Worm (Caenorhabditis elegans): ENCODE measurements around the gene srj-15.

Gene srj-15

ce11 chrV:1991381-1991780 lies 26.7 kb upstream of the srj-15 start:
- TF ChIP-seq ama-1 (optimal IDR thresholded peaks at IDR 0.05) (no peak), scrt-1 (GFP tag; IDR thresholded peaks at IDR 0.05) (no peak), ceh-13 (GFP tag; optimal IDR thresholded peaks at IDR 0.05) (no peak), ceh-36 (tag; optimal IDR thresholded peaks at IDR 0.05) (no peak), hmbx-1 (tag; optimal IDR thresholded peaks at IDR 0.05) (no peak), F13C5.2 (tag; optimal IDR thresholded peaks at IDR 0.05) (no peak), tra-4 (tag; optimal IDR thresholded peaks at IDR 0.05) (no peak), tbx-11 (GFP tag; IDR thresholded peaks at IDR 0.05) (no peak), B0310.2 (tag; optimal IDR thresholded peaks at IDR 0.05) (no peak), ets-7 (tag; optimal IDR thresholded peaks at IDR 0.05) (no peak), flt-1 (GFP tag; IDR thresholded peaks at IDR 0.05) (no peak), hnd-1 (tag; optimal IDR thresholded peaks at IDR 0.05) (no peak), tbx-37 (GFP tag; conservative IDR thresholded peaks at IDR 0.05) (no peak), aly-1 (tag; optimal IDR thresholded peaks at IDR 0.05) (no peak), pes-1 (GFP tag; IDR thresholded peaks at IDR 0.05) (no peak), sea-1 (GFP tag; conservative IDR thresholded peaks at IDR 0.05) (no peak)

ce11 chrV:1989220-1989619 lies 24.5 kb upstream of the srj-15 start:
- TF ChIP-seq tra-4 (tag; optimal IDR thresholded peaks at IDR 0.05) (no peak), F13C5.2 (tag; optimal IDR thresholded peaks at IDR 0.05) (no peak), scrt-1 (GFP tag; IDR thresholded peaks at IDR 0.05) (no peak), hmbx-1 (tag; optimal IDR thresholded peaks at IDR 0.05) (no peak), hmg-4 (GFP tag; optimal IDR thresholded peaks at IDR 0.05) (no peak), ama-1 (optimal IDR thresholded peaks at IDR 0.05) (no peak), tbx-37 (GFP tag; conservative IDR thresholded peaks at IDR 0.05) (no peak), pes-1 (GFP tag; IDR thresholded peaks at IDR 0.05) (no peak), ceh-13 (GFP tag; optimal IDR thresholded peaks at IDR 0.05) (no peak), ceh-36 (tag; optimal IDR thresholded peaks at IDR 0.05) (no peak), tbx-11 (GFP tag; IDR thresholded peaks at IDR 0.05) (no peak)

ce11 chrV:1986954-1987353 lies 22.2 kb upstream of the srj-15 start, which contains the start of gene T08B1.1:
Gene T08B1.1, minus strand, starts transcription at chrV:1987045.
- TF ChIP-seq B0310.2 (tag; optimal IDR thresholded peaks at IDR 0.05) (no peak), sea-1 (GFP tag; conservative IDR thresholded peaks at IDR 0.05) (no peak), hmbx-1 (tag; optimal IDR thresholded peaks at IDR 0.05) (no peak), flt-1 (GFP tag; IDR thresholded peaks at IDR 0.05) (no peak), pes-1 (GFP tag; IDR thresholded peaks at IDR 0.05) (no peak), tbx-37 (GFP tag; conservative IDR thresholded peaks at IDR 0.05) (no peak), hnd-1 (tag; optimal IDR thresholded peaks at IDR 0.05) (no peak), scrt-1 (GFP tag; IDR thresholded peaks at IDR 0.05) (no peak), tra-4 (tag; optimal IDR thresholded peaks at IDR 0.05) (no peak), ets-7 (tag; optimal IDR thresholded peaks at IDR 0.05) (no peak), hmg-4 (GFP tag; optimal IDR thresholded peaks at IDR 0.05) (no peak)

- no peak for TF ChIP-seq hmbx-1 (tag; optimal IDR thresholded peaks at IDR 0.05)
- TF ChIP-seq ets-7 (tag; optimal IDR thresholded peaks at IDR 0.05): no peak
- no peak for TF ChIP-seq hnd-1 (tag; optimal IDR thresholded peaks at IDR 0.05)
- no peak for TF ChIP-seq tra-4 (tag; optimal IDR thresholded peaks at IDR 0.05)
- TF ChIP-seq hmg-4 (GFP tag; optimal IDR thresholded peaks at IDR 0.05): no peak
- no peak for TF ChIP-seq scrt-1 (GFP tag; IDR thresholded peaks at IDR 0.05)
- TF ChIP-seq F13C5.2 (tag; optimal IDR thresholded peaks at IDR 0.05): no peak
- TF ChIP-seq sea-1 (GFP tag; conservative IDR thresholded peaks at IDR 0.05): no peak
- no peak for TF ChIP-seq tbx-11 (GFP tag; IDR thresholded peaks at IDR 0.05)
- TF ChIP-seq pes-1 (GFP tag; IDR thresholded peaks at IDR 0.05): no peak
- no peak for TF ChIP-seq ceh-13 (GFP tag; optimal IDR thresholded peaks at IDR 0.05)
- TF ChIP-seq ceh-36 (tag; optimal IDR thresholded peaks at IDR 0.05): no peak
- TF ChIP-seq tbx-37 (GFP tag; conservative IDR thresholded peaks at IDR 0.05): no peak
- no peak for TF ChIP-seq B0310.2 (tag; optimal IDR thresholded peaks at IDR 0.05)
- TF ChIP-seq aly-1 (tag; optimal IDR thresholded peaks at IDR 0.05): no peak
Measured at ce11 chrV:1978968-1979367, 14.3 kb upstream of the srj-15 start, which contains the start of gene T08B1.4. Gene T08B1.4, plus strand, starts transcription at chrV:1979268.

- TF ChIP-seq B0310.2 (tag; optimal IDR thresholded peaks at IDR 0.05) (no peak), tbx-37 (GFP tag; conservative IDR thresholded peaks at IDR 0.05) (no peak), F13C5.2 (tag; optimal IDR thresholded peaks at IDR 0.05) (no peak), hmg-4 (GFP tag; optimal IDR thresholded peaks at IDR 0.05) (no peak), pes-1 (GFP tag; IDR thresholded peaks at IDR 0.05) (no peak), sea-1 (GFP tag; conservative IDR thresholded peaks at IDR 0.05) (no peak), scrt-1 (GFP tag; IDR thresholded peaks at IDR 0.05) (no peak), ceh-13 (GFP tag; optimal IDR thresholded peaks at IDR 0.05) (no peak), hnd-1 (tag; optimal IDR thresholded peaks at IDR 0.05) (no peak), ceh-36 (tag; optimal IDR thresholded peaks at IDR 0.05) (no peak), ets-7 (tag; optimal IDR thresholded peaks at IDR 0.05) (no peak), ama-1 (optimal IDR thresholded peaks at IDR 0.05) (no peak), tra-4 (tag; optimal IDR thresholded peaks at IDR 0.05) (no peak), aly-1 (tag; optimal IDR thresholded peaks at IDR 0.05) (no peak)
Measured at ce11 chrV:1975049-1975448, 10.3 kb upstream of the srj-15 start, which contains the start of gene fbxa-201. Gene fbxa-201, plus strand, starts transcription at chrV:1975349.

- TF ChIP-seq ama-1 (optimal IDR thresholded peaks at IDR 0.05) (no peak), sea-1 (GFP tag; conservative IDR thresholded peaks at IDR 0.05) (no peak), hmg-4 (GFP tag; optimal IDR thresholded peaks at IDR 0.05) (no peak), pes-1 (GFP tag; IDR thresholded peaks at IDR 0.05) (no peak), aly-1 (tag; optimal IDR thresholded peaks at IDR 0.05) (no peak), flt-1 (GFP tag; IDR thresholded peaks at IDR 0.05) (no peak), F13C5.2 (tag; optimal IDR thresholded peaks at IDR 0.05) (no peak), ceh-13 (GFP tag; optimal IDR thresholded peaks at IDR 0.05) (no peak), scrt-1 (GFP tag; IDR thresholded peaks at IDR 0.05) (no peak), ets-7 (tag; optimal IDR thresholded peaks at IDR 0.05) (no peak), tbx-11 (GFP tag; IDR thresholded peaks at IDR 0.05) (no peak), tra-4 (tag; optimal IDR thresholded peaks at IDR 0.05) (no peak), ceh-36 (tag; optimal IDR thresholded peaks at IDR 0.05) (no peak), tbx-37 (GFP tag; conservative IDR thresholded peaks at IDR 0.05) (no peak), hmbx-1 (tag; optimal IDR thresholded peaks at IDR 0.05) (no peak), B0310.2 (tag; optimal IDR thresholded peaks at IDR 0.05) (no peak), hnd-1 (tag; optimal IDR thresholded peaks at IDR 0.05) (no peak)
Measured at ce11 chrV:1969690-1970089, 5.0 kb upstream of the srj-15 start.

ce11 chrV:1969228-1969627 lies 4.5 kb upstream of the srj-15 start, which contains the start of gene acs-3:
Gene acs-3, plus strand, starts transcription at chrV:1969528.
- TF ChIP-seq ceh-36 (tag; optimal IDR thresholded peaks at IDR 0.05): no peak
- TF ChIP-seq B0310.2 (tag; optimal IDR thresholded peaks at IDR 0.05): no peak
- no peak for TF ChIP-seq hmg-4 (GFP tag; optimal IDR thresholded peaks at IDR 0.05)
- no peak for TF ChIP-seq tbx-11 (GFP tag; IDR thresholded peaks at IDR 0.05)
- TF ChIP-seq sea-1 (GFP tag; conservative IDR thresholded peaks at IDR 0.05): no peak
- TF ChIP-seq pes-1 (GFP tag; IDR thresholded peaks at IDR 0.05): no peak
- TF ChIP-seq ama-1 (optimal IDR thresholded peaks at IDR 0.05): no peak
- TF ChIP-seq tbx-37 (GFP tag; conservative IDR thresholded peaks at IDR 0.05): no peak
- TF ChIP-seq F13C5.2 (tag; optimal IDR thresholded peaks at IDR 0.05): no peak
- no peak for TF ChIP-seq ceh-13 (GFP tag; optimal IDR thresholded peaks at IDR 0.05)
- TF ChIP-seq aly-1 (tag; optimal IDR thresholded peaks at IDR 0.05): no peak

Data from whole organism, early embryonic.